Worm (Caenorhabditis elegans) whole organism, young adult: ENCODE measurements around the gene sdhb-1.
A peak's percentile ranks its signal among the peaks of the same experiment; 100 is the strongest.

Source experiments
- B0019.2 ChIP-seq: fragments of 200-800 bp; sonication (Bioruptor generic); conservative IDR thresholded peaks from 2 replicates; pipeline ENCODE4 v1.3.6; 2022; ENCODE audit warnings: missing genetic modification reagents, missing genetic modification characterization, missing compliant biosample characterization
- B0035.1 ChIP-seq: sonication (generic microtip); optimal IDR thresholded peaks from 2 replicates; lab custom pipeline; 2016; ENCODE audit warnings: missing genetic modification characterization, mild to moderate bottlenecking, missing compliant biosample characterization, missing genotype, missing genetic modification reagents
- B0261.1 ChIP-seq: sonication (generic microtip); optimal IDR thresholded peaks from 2 replicates; lab custom pipeline; 2016; ENCODE audit warnings: mild to moderate bottlenecking, missing genetic modification characterization, moderate library complexity, missing compliant biosample characterization
- C17E4.6 ChIP-seq: fragments of 200-800 bp; sonication (Bioruptor generic); IDR thresholded peaks from 2 replicates; pipeline ENCODE4 v1.3.6; 2022; ENCODE audit warnings: missing genetic modification reagents, missing genetic modification characterization, missing compliant biosample characterization
- D2030.7 ChIP-seq: fragments of 200-800 bp; sonication (Bioruptor generic); IDR thresholded peaks from 2 replicates; pipeline ENCODE4 v1.3.6; 2022; ENCODE audit warnings: missing genetic modification reagents, missing genetic modification characterization, missing compliant biosample characterization
- F55B11.4 ChIP-seq: sonication (generic microtip); optimal IDR thresholded peaks from 2 replicates; lab custom pipeline; 2016; ENCODE audit warnings: missing compliant biosample characterization, missing genetic modification characterization, borderline replicate concordance; ENCODE audit not compliant: insufficient read depth
- T26A5.8 ChIP-seq: sonication (generic microtip); optimal IDR thresholded peaks from 2 replicates; lab custom pipeline; 2016; ENCODE audit warnings: missing genetic modification characterization, missing compliant biosample characterization
- Y53F4B.3 ChIP-seq: fragments of 200-800 bp; sonication (Bioruptor generic); IDR thresholded peaks from 2 replicates; pipeline ENCODE4 v1.3.6; 2022; ENCODE audit warnings: missing genetic modification reagents, missing genetic modification characterization, missing compliant biosample characterization
- Y53G8AR.9 ChIP-seq: fragments of 200-800 bp; sonication (Bioruptor generic); conservative IDR thresholded peaks from 2 replicates; pipeline ENCODE4 v1.3.6; 2022; ENCODE audit warnings: missing genetic modification reagents, missing genetic modification characterization, missing compliant biosample characterization
- ama-1 ChIP-seq, 3 experiments: fragments of 150-350 bp in 1 of 3; sonication (generic microtip) in 2 of 3; optimal IDR thresholded peaks; 2 replicates each; lab custom pipeline; 2014 to 2018; ENCODE audit warnings: missing biosample characterization in 2 of 3, missing genetic modification characterization in 2 of 3, missing genetic modification reagents in 2 of 3
- attf-5 ChIP-seq: fragments of 200-800 bp; sonication (Bioruptor generic); optimal IDR thresholded peaks from 2 replicates; lab custom pipeline; 2018; ENCODE audit warnings: mild to moderate bottlenecking, missing genetic modification characterization, missing compliant biosample characterization
- ccch-3 ChIP-seq: fragments of 200-800 bp; sonication (Bioruptor generic); optimal IDR thresholded peaks from 2 replicates; lab custom pipeline; 2018; ENCODE audit warnings: mild to moderate bottlenecking, missing genetic modification characterization, missing compliant biosample characterization
- cebp-1 ChIP-seq, 2 experiments: fragments of 200-800 bp in 1 of 2; sonication (Bioruptor generic) in 1 of 2; sonication (generic microtip) in 1 of 2; IDR thresholded peaks in 1 of 2; optimal IDR thresholded peaks in 1 of 2; 2 replicates each; pipeline versions ENCODE4 v1.3.6 to Lab custom; 2017 to 2022; ENCODE audit warnings: missing compliant biosample characterization in 2 of 2, missing genetic modification characterization in 2 of 2, mild to moderate bottlenecking in 1 of 2, missing genetic modification reagents in 1 of 2, moderate library complexity in 1 of 2
- ceh-27 ChIP-seq: fragments of 200-800 bp; sonication (Bioruptor generic); optimal IDR thresholded peaks from 2 replicates; lab custom pipeline; 2018; ENCODE audit warnings: mild to moderate bottlenecking, missing genetic modification characterization, moderate library complexity, missing compliant biosample characterization
- ceh-91 ChIP-seq: fragments of 200-800 bp; sonication (Bioruptor generic); IDR thresholded peaks from 2 replicates; pipeline ENCODE4 v1.3.6; 2022; ENCODE audit warnings: missing genetic modification reagents, missing genetic modification characterization, missing compliant biosample characterization
- dox-1 ChIP-seq: fragments of 200-800 bp; sonication (Bioruptor generic); IDR thresholded peaks from 2 replicates; pipeline ENCODE4 v1.3.6; 2022; ENCODE audit warnings: missing genetic modification reagents, missing genetic modification characterization, missing compliant biosample characterization
- dpff-1 ChIP-seq: sonication (generic microtip); optimal IDR thresholded peaks from 2 replicates; lab custom pipeline; 2017; ENCODE audit warnings: mild to moderate bottlenecking, missing genetic modification characterization, missing compliant biosample characterization
- hmg-1.2 ChIP-seq: fragments of 200-800 bp; sonication (Bioruptor generic); IDR thresholded peaks from 2 replicates; pipeline ENCODE4 v1.3.6; 2022; ENCODE audit warnings: missing genetic modification reagents, missing genetic modification characterization, missing compliant biosample characterization
- hsf-1 ChIP-seq: fragments of 200-800 bp; sonication (Bioruptor generic); IDR thresholded peaks from 2 replicates; pipeline ENCODE4 v1.3.6; 2022; ENCODE audit warnings: missing genetic modification reagents, missing genetic modification characterization, missing compliant biosample characterization
- let-607 ChIP-seq, 2 experiments: fragments of 200-800 bp in 1 of 2; sonication (Bioruptor generic) in 1 of 2; sonication (generic microtip) in 1 of 2; optimal IDR thresholded peaks; 2 replicates each; lab custom pipeline; 2016 to 2018; ENCODE audit warnings: mild to moderate bottlenecking in 2 of 2, missing compliant biosample characterization in 2 of 2, missing genetic modification characterization in 2 of 2, moderate library complexity in 2 of 2, missing genotype in 1 of 2
- lin-54 ChIP-seq: fragments of 200-800 bp; sonication (Bioruptor generic); optimal IDR thresholded peaks from 2 replicates; lab custom pipeline; 2018; ENCODE audit warnings: mild to moderate bottlenecking, missing genetic modification characterization, missing compliant biosample characterization
- lir-1 ChIP-seq: fragments of 200-800 bp; sonication (Bioruptor generic); conservative IDR thresholded peaks from 2 replicates; pipeline ENCODE4 v1.3.6; 2022; ENCODE audit warnings: missing genetic modification reagents, missing genetic modification characterization, missing compliant biosample characterization
- madf-6 ChIP-seq: fragments of 200-800 bp; sonication (Bioruptor generic); IDR thresholded peaks from 2 replicates; pipeline ENCODE4 v1.3.6; 2022; ENCODE audit warnings: missing genetic modification reagents, missing genetic modification characterization, missing compliant biosample characterization
- mxl-1 ChIP-seq: sonication (generic microtip); optimal IDR thresholded peaks from 2 replicates; lab custom pipeline; 2016; ENCODE audit warnings: missing genetic modification characterization, missing compliant biosample characterization
- nfya-1 ChIP-seq: sonication (generic microtip); optimal IDR thresholded peaks from 2 replicates; lab custom pipeline; 2017; ENCODE audit warnings: antibody characterized with exemption, missing compliant biosample characterization, missing genetic modification characterization, borderline replicate concordance; ENCODE audit not compliant: insufficient read depth
- nhr-120 ChIP-seq: fragments of 200-800 bp; sonication (Bioruptor generic); IDR thresholded peaks from 2 replicates; pipeline ENCODE4 v1.3.6; 2022; ENCODE audit warnings: missing genetic modification characterization, missing compliant biosample characterization
- pbrm-1 ChIP-seq: fragments of 200-800 bp; sonication (Bioruptor generic); IDR thresholded peaks from 2 replicates; pipeline ENCODE4 v1.3.6; 2022; ENCODE audit warnings: missing genetic modification reagents, missing genetic modification characterization, missing compliant biosample characterization
- pha-4 ChIP-seq: fragments of 150-350 bp; sonication (generic microtip); optimal IDR thresholded peaks from 2 replicates; lab custom pipeline; 2014; ENCODE audit warnings: missing biosample characterization, missing genetic modification reagents, missing genetic modification characterization
- rpc-1 ChIP-seq, 2 experiments: fragments of 150-350 bp in 1 of 2; sonication (generic microtip) in 1 of 2; optimal IDR thresholded peaks; 2 replicates each; lab custom pipeline; 2014 to 2018; ENCODE audit warnings: missing biosample characterization in 1 of 2, missing genetic modification characterization in 1 of 2, missing genetic modification reagents in 1 of 2, missing genotype in 1 of 2
- snpc-1.3 ChIP-seq: sonication (generic microtip); optimal IDR thresholded peaks from 2 replicates; lab custom pipeline; 2017; ENCODE audit warnings: missing genetic modification characterization, mild to moderate bottlenecking, missing compliant biosample characterization, antibody characterized with exemption, moderate library complexity, missing genotype, missing genetic modification reagents; ENCODE audit not compliant: insufficient read depth
- somi-1 ChIP-seq: fragments of 200-800 bp; sonication (Bioruptor generic); optimal IDR thresholded peaks from 2 replicates; lab custom pipeline; 2018; ENCODE audit warnings: mild to moderate bottlenecking, missing genetic modification characterization, missing compliant biosample characterization
- unc-62 ChIP-seq: fragments of 150-350 bp; optimal IDR thresholded peaks from 2 replicates; lab custom pipeline; 2014; ENCODE audit warnings: missing biosample characterization, missing genetic modification reagents, missing genetic modification characterization
- ztf-26 ChIP-seq: sonication (generic microtip); optimal IDR thresholded peaks from 2 replicates; lab custom pipeline; 2017; ENCODE audit warnings: missing genetic modification characterization, missing compliant biosample characterization

The sdhb-1 gene

ce11 chrII:9310794-9311193 lies 41.7 kb downstream of the sdhb-1 start (continued):
- TF ChIP-seq lin-54 (GFP tag; lab: Kevin White, UChicago) (no peak), ztf-26 (tag; lab: Kevin White, UChicago) (no peak), B0261.1 (tag; lab: Kevin White, UChicago) (no peak)
- TF ChIP-seq, all 124 proteins: peak for 0

ce11 chrII:9310204-9310603 lies 42.3 kb downstream of the sdhb-1 start, which contains the start of gene cam-1:
TSS of gene cam-1 (minus strand) at chrII:9310304.
- no peak for TF ChIP-seq B0019.2
- TF ChIP-seq lir-1 (GFP tag; lab: Robert Waterston, UW): no peak
- TF ChIP-seq T26A5.8 (tag; lab: Kevin White, UChicago): no peak
- TF ChIP-seq mxl-1 (tag; lab: Kevin White, UChicago): no peak
- TF ChIP-seq cebp-1 (GFP tag; IDR thresholded peaks at IDR 0.05; lab: Robert Waterston, UW): no peak
- TF ChIP-seq cebp-1 (tag; optimal IDR thresholded peaks at IDR 0.05; lab: Kevin White, UChicago): no peak
- no peak for TF ChIP-seq snpc-1.3 (tag; lab: Kevin White, UChicago)
- TF ChIP-seq somi-1 (GFP tag; lab: Kevin White, UChicago): no peak
- no peak for TF ChIP-seq dpff-1 (tag; lab: Kevin White, UChicago)
- no peak for TF ChIP-seq nfya-1 (tag; lab: Kevin White, UChicago)
- TF ChIP-seq C17E4.6 (GFP tag; lab: Robert Waterston, UW): no peak
- TF ChIP-seq F55B11.4 (tag; lab: Kevin White, UChicago): no peak
- TF ChIP-seq let-607 (tag; optimal IDR thresholded peaks at IDR 0.05; lab: Kevin White, UChicago): no peak
- no peak for TF ChIP-seq nhr-120 (GFP tag; lab: Robert Waterston, UW)
- TF ChIP-seq pha-4 (tag; lab: Kevin White, UChicago): no peak
- no peak for TF ChIP-seq hsf-1 (GFP tag; lab: Robert Waterston, UW)
- no peak for TF ChIP-seq ceh-91 (GFP tag; lab: Robert Waterston, UW)
- no peak for TF ChIP-seq Y53F4B.3
- TF ChIP-seq D2030.7 (GFP tag; lab: Robert Waterston, UW): no peak
- TF ChIP-seq, all 124 proteins: peak for 0

ce11 chrII:9308614-9309046 lies 43.9 kb downstream of the sdhb-1 start:
- TF ChIP-seq unc-62: peak; percentile 19
- no peak for TF ChIP-seq B0035.1
- TF ChIP-seq rpc-1 (optimal IDR thresholded peaks at IDR 0.05; lab: Kevin White, UChicago): no peak
- TF ChIP-seq rpc-1 (tag; optimal IDR thresholded peaks at IDR 0.05; lab: Kevin White, UChicago): no peak
- TF ChIP-seq madf-6 (GFP tag; lab: Robert Waterston, UW): no peak
- peak; percentile 66 for TF ChIP-seq hmg-1.2 (GFP tag; lab: Robert Waterston, UW)
- TF ChIP-seq Y53G8AR.9 (GFP tag; lab: Robert Waterston, UW): no peak
- no peak for TF ChIP-seq pbrm-1 (GFP tag; lab: Robert Waterston, UW)
- TF ChIP-seq dox-1 (GFP tag; lab: Robert Waterston, UW): no peak
- no peak for TF ChIP-seq attf-5 (GFP tag; lab: Kevin White, UChicago)
- TF ChIP-seq ama-1 (optimal IDR thresholded peaks at IDR 0.05; lab: Kevin White, UChicago): no peak
- TF ChIP-seq ama-1 (GFP tag; optimal IDR thresholded peaks at IDR 0.05; lab: Kevin White, UChicago): no peak
- no peak for TF ChIP-seq ccch-3 (GFP tag; lab: Kevin White, UChicago)
- no peak for TF ChIP-seq ceh-27 (GFP tag; lab: Kevin White, UChicago)
